Fruit fly (Drosophila melanogaster) whole organism, embryonic: ENCODE measurements around the gene CG12096.

Source experiments
- Awh ChIP-seq: fragments of 200-800 bp; sonication (Bioruptor generic); IDR thresholded peaks from 2 replicates; pipeline ENCODE4, ENCODE4 v1.3.6; 2022; ENCODE audit warnings: missing biosample characterization, missing genetic modification characterization
- CG10267 ChIP-seq: fragments of 200-800 bp; sonication (Bioruptor generic); optimal IDR thresholded peaks from 2 replicates; lab custom pipeline; 2018; ENCODE audit warnings: missing biosample characterization, mild to moderate bottlenecking, missing genetic modification characterization, moderate library complexity
- CG10274 ChIP-seq: fragments of 200-800 bp; sonication (Bioruptor generic); optimal IDR thresholded peaks from 3 replicates; lab custom pipeline; 2017; ENCODE audit warnings: missing biosample characterization, mild to moderate bottlenecking, missing genetic modification characterization
- CG10431 ChIP-seq: fragments of 200-800 bp; sonication (Bioruptor generic); optimal IDR thresholded peaks from 3 replicates; lab custom pipeline; 2018; ENCODE audit warnings: missing biosample characterization, mild to moderate bottlenecking, missing genetic modification characterization
- CG11398 ChIP-seq: fragments of 200-800 bp; sonication (Bioruptor generic); optimal IDR thresholded peaks from 2 replicates; lab custom pipeline; 2016; ENCODE audit warnings: missing biosample characterization, missing genetic modification characterization
- CG12155 ChIP-seq: fragments of 200-800 bp; sonication (Bioruptor generic); optimal IDR thresholded peaks from 3 replicates; lab custom pipeline; 2016; ENCODE audit warnings: missing biosample characterization, missing genetic modification characterization
- CG12236 ChIP-seq: fragments of 200-800 bp; sonication (Bioruptor generic); optimal IDR thresholded peaks from 2 replicates; lab custom pipeline; 2016; ENCODE audit warnings: missing biosample characterization, missing genetic modification characterization
- CG12769 ChIP-seq: fragments of 200-800 bp; sonication (Bioruptor generic); optimal IDR thresholded peaks from 2 replicates; lab custom pipeline; 2019; ENCODE audit warnings: missing biosample characterization, mild to moderate bottlenecking, missing genetic modification characterization, moderate library complexity
- CG13296 ChIP-seq: fragments of 200-800 bp; sonication (Bioruptor generic); optimal IDR thresholded peaks from 3 replicates; lab custom pipeline; 2018; ENCODE audit warnings: missing biosample characterization, mild to moderate bottlenecking, missing genetic modification characterization
- CG15011 ChIP-seq: fragments of 200-800 bp; sonication (Bioruptor generic); optimal IDR thresholded peaks from 3 replicates; lab custom pipeline; 2018; ENCODE audit warnings: missing biosample characterization, mild to moderate bottlenecking, missing genetic modification characterization
- CG15073 ChIP-seq: fragments of 200-800 bp; sonication (Bioruptor generic); optimal IDR thresholded peaks from 2 replicates; lab custom pipeline; 2016; ENCODE audit warnings: missing biosample characterization, missing genetic modification characterization
- CG15601 ChIP-seq: fragments of 200-800 bp; sonication (Bioruptor generic); optimal IDR thresholded peaks from 3 replicates; lab custom pipeline; 2019; ENCODE audit warnings: missing biosample characterization, mild to moderate bottlenecking, missing genetic modification characterization, moderate library complexity
- CG16863 ChIP-seq: fragments of 200-800 bp; sonication (Bioruptor generic); optimal IDR thresholded peaks from 3 replicates; lab custom pipeline; 2016; ENCODE audit warnings: missing biosample characterization, missing genetic modification characterization
- CG17802 ChIP-seq: fragments of 200-800 bp; sonication (Bioruptor generic); optimal IDR thresholded peaks from 2 replicates; lab custom pipeline; 2018; ENCODE audit warnings: missing biosample characterization, mild to moderate bottlenecking, missing genetic modification characterization, moderate library complexity
- CG2120 ChIP-seq: fragments of 200-800 bp; sonication (Bioruptor generic); optimal IDR thresholded peaks from 3 replicates; lab custom pipeline; 2016; ENCODE audit warnings: missing biosample characterization, missing genetic modification characterization
- CG30431 ChIP-seq: fragments of 200-800 bp; sonication (Bioruptor generic); optimal IDR thresholded peaks from 2 replicates; lab custom pipeline; 2017; ENCODE audit warnings: missing biosample characterization, missing genetic modification characterization
- CG31441 ChIP-seq: fragments of 200-800 bp; sonication (Bioruptor generic); IDR thresholded peaks from 2 replicates; pipeline ENCODE4 v1.3.6; 2022; ENCODE audit warnings: missing biosample characterization, missing genetic modification characterization
- CG4360 ChIP-seq: fragments of 200-800 bp; sonication (Bioruptor generic); IDR thresholded peaks from 2 replicates; pipeline ENCODE4 v1.3.6; 2022; ENCODE audit warnings: missing biosample characterization, missing genetic modification characterization
- CG6175 ChIP-seq: fragments of 200-800 bp; sonication (Bioruptor generic); IDR thresholded peaks from 3 replicates; pipeline ENCODE4 v1.3.6; 2022; ENCODE audit warnings: missing biosample characterization, missing genetic modification characterization
- CG6689 ChIP-seq: fragments of 200-800 bp; sonication (Bioruptor generic); IDR thresholded peaks from 2 replicates; pipeline ENCODE4 v1.3.6; 2022; ENCODE audit warnings: missing biosample characterization, missing genetic modification characterization
- CG7987 ChIP-seq: fragments of 200-800 bp; sonication (Bioruptor generic); optimal IDR thresholded peaks from 2 replicates; lab custom pipeline; 2018; ENCODE audit warnings: missing biosample characterization, mild to moderate bottlenecking, missing genetic modification characterization, moderate library complexity
- CG8388 ChIP-seq: fragments of 200-800 bp; sonication (Bioruptor generic); optimal IDR thresholded peaks from 2 replicates; lab custom pipeline; 2019; ENCODE audit warnings: missing biosample characterization, mild to moderate bottlenecking, missing genetic modification characterization, moderate library complexity
- Dip2 ChIP-seq: fragments of 200-800 bp; sonication (Bioruptor generic); IDR thresholded peaks from 2 replicates; pipeline ENCODE4 v1.3.6; 2022; ENCODE audit warnings: missing biosample characterization, missing genetic modification characterization
- E2f1 ChIP-seq: fragments of 200-800 bp; sonication (Bioruptor generic); IDR thresholded peaks from 2 replicates; pipeline ENCODE4 v1.3.6; 2022; ENCODE audit warnings: missing biosample characterization, missing genetic modification characterization
- E2f2 ChIP-seq: fragments of 200-800 bp; sonication (Bioruptor generic); IDR thresholded peaks from 2 replicates; pipeline ENCODE4 v1.3.6; 2022; ENCODE audit warnings: missing biosample characterization, missing genetic modification characterization
- ERR ChIP-seq: fragments of 200-800 bp; sonication (Bioruptor generic); optimal IDR thresholded peaks from 2 replicates; lab custom pipeline; 2016; ENCODE audit warnings: missing biosample characterization, missing genetic modification characterization
- Kr ChIP-seq: fragments of 200-800 bp; sonication (Bioruptor generic); optimal IDR thresholded peaks from 2 replicates; lab custom pipeline; 2017; ENCODE audit warnings: missing biosample characterization, mild to moderate bottlenecking, missing genetic modification characterization
- MESR4 ChIP-seq: fragments of 200-800 bp; sonication (Bioruptor generic); optimal IDR thresholded peaks from 2 replicates; lab custom pipeline; 2018; ENCODE audit warnings: missing biosample characterization, mild to moderate bottlenecking, missing genetic modification characterization, moderate library complexity
- MTF-1 ChIP-seq: fragments of 200-800 bp; sonication (Bioruptor generic); optimal IDR thresholded peaks from 2 replicates; lab custom pipeline; 2018; ENCODE audit warnings: missing biosample characterization, mild to moderate bottlenecking, missing genetic modification characterization, borderline replicate concordance
- Max ChIP-seq: fragments of 200-800 bp; sonication (Bioruptor generic); optimal IDR thresholded peaks from 2 replicates; lab custom pipeline; 2016; ENCODE audit warnings: missing biosample characterization, mild to moderate bottlenecking, missing genetic modification characterization
- Neu2 ChIP-seq: fragments of 200-800 bp; sonication (Bioruptor generic); optimal IDR thresholded peaks from 3 replicates; lab custom pipeline; 2016; ENCODE audit warnings: missing biosample characterization, missing genetic modification characterization, borderline replicate concordance
- Nf-YA ChIP-seq: fragments of 200-800 bp; sonication (Bioruptor generic); IDR thresholded peaks from 2 replicates; pipeline ENCODE4 v1.3.6; 2022; ENCODE audit warnings: missing biosample characterization, missing genetic modification characterization
- Pdp1 ChIP-seq, 2 experiments: fragments of 200-800 bp; sonication (Bioruptor generic); optimal IDR thresholded peaks; 3 replicates each; lab custom pipeline; 2016; ENCODE audit warnings: missing biosample characterization in 2 of 2, missing genetic modification characterization in 2 of 2, mild to moderate bottlenecking in 1 of 2, moderate library complexity in 1 of 2
- Xbp1 ChIP-seq: fragments of 200-800 bp; sonication (Bioruptor generic); optimal IDR thresholded peaks from 3 replicates; lab custom pipeline; 2016; ENCODE audit warnings: missing biosample characterization, mild to moderate bottlenecking, missing genetic modification characterization
- btn ChIP-seq: fragments of 200-800 bp; sonication (Bioruptor generic); optimal IDR thresholded peaks from 2 replicates; lab custom pipeline; 2016; ENCODE audit warnings: missing biosample characterization, missing genetic modification characterization
- ci ChIP-seq: fragments of 200-800 bp; sonication (Bioruptor generic); IDR thresholded peaks from 3 replicates; pipeline ENCODE4 v1.3.6; 2022; ENCODE audit warnings: missing biosample characterization, missing genetic modification characterization
- cwo ChIP-seq: fragments of 200-800 bp; sonication (Bioruptor generic); optimal IDR thresholded peaks from 3 replicates; lab custom pipeline; 2017; ENCODE audit warnings: missing biosample characterization, missing genetic modification characterization, mild to moderate bottlenecking, moderate library complexity, missing genetic modification reagents
- da ChIP-seq: fragments of 200-800 bp; sonication (Bioruptor generic); optimal IDR thresholded peaks from 2 replicates; lab custom pipeline; 2016; ENCODE audit warnings: missing biosample characterization, missing genetic modification characterization
- dysf ChIP-seq: fragments of 200-800 bp; sonication (Bioruptor generic); IDR thresholded peaks from 3 replicates; pipeline ENCODE4 v1.3.6; 2022; ENCODE audit warnings: missing biosample characterization, missing genetic modification characterization
- klu ChIP-seq: fragments of 200-800 bp; sonication (Bioruptor generic); IDR thresholded peaks from 2 replicates; pipeline ENCODE4 v1.3.6; 2022; ENCODE audit warnings: missing biosample characterization, missing genetic modification characterization
- otp ChIP-seq: fragments of 200-800 bp; sonication (Bioruptor generic); IDR thresholded peaks from 3 replicates; pipeline ENCODE4, ENCODE4 v1.3.6; 2022; ENCODE audit warnings: missing biosample characterization, missing genetic modification characterization
- ranshi ChIP-seq: fragments of 200-800 bp; sonication (Bioruptor generic); IDR thresholded peaks from 2 replicates; pipeline ENCODE4 v1.3.6; 2022; ENCODE audit warnings: missing biosample characterization, missing genetic modification characterization
- salm ChIP-seq: fragments of 200-800 bp; sonication (Bioruptor generic); optimal IDR thresholded peaks from 2 replicates; lab custom pipeline; 2018; ENCODE audit warnings: missing biosample characterization, mild to moderate bottlenecking, missing genetic modification characterization
- seq ChIP-seq: fragments of 200-800 bp; sonication (Bioruptor generic); IDR thresholded peaks from 2 replicates; pipeline ENCODE4 v1.3.6; 2022; ENCODE audit warnings: missing biosample characterization, missing genetic modification characterization
- slou ChIP-seq: fragments of 200-800 bp; sonication (Bioruptor generic); optimal IDR thresholded peaks from 3 replicates; lab custom pipeline; 2016; ENCODE audit warnings: missing biosample characterization, missing genetic modification characterization
- slp2 ChIP-seq: fragments of 200-800 bp; sonication (Bioruptor generic); optimal IDR thresholded peaks from 2 replicates; lab custom pipeline; 2016; ENCODE audit warnings: missing biosample characterization, missing genetic modification characterization
- sna ChIP-seq: fragments of 200-800 bp; sonication (Bioruptor generic); IDR thresholded peaks from 2 replicates; pipeline ENCODE4 v1.3.6; 2022; ENCODE audit warnings: missing biosample characterization, missing genetic modification characterization; ENCODE audit not compliant: partially characterized antibody
- tio ChIP-seq: fragments of 200-800 bp; sonication (Bioruptor generic); optimal IDR thresholded peaks from 2 replicates; lab custom pipeline; 2017; ENCODE audit warnings: missing biosample characterization, missing genetic modification characterization, inconsistent platforms
- tna ChIP-seq: fragments of 200-800 bp; sonication (Bioruptor generic); IDR thresholded peaks from 2 replicates; pipeline ENCODE4 v1.3.6; 2022; ENCODE audit warnings: missing biosample characterization, missing genetic modification characterization; ENCODE audit not compliant: partially characterized antibody
- vvl ChIP-seq: fragments of 200-800 bp; sonication (Bioruptor generic); IDR thresholded peaks from 2 replicates; pipeline ENCODE4 v1.3.6; 2022; ENCODE audit warnings: missing biosample characterization, missing genetic modification characterization
- wor ChIP-seq: fragments of 200-800 bp; sonication (Bioruptor generic); IDR thresholded peaks from 2 replicates; pipeline ENCODE4 v1.3.6; 2022; ENCODE audit warnings: missing biosample characterization, missing genetic modification characterization

CG12096 gene

DNA sequence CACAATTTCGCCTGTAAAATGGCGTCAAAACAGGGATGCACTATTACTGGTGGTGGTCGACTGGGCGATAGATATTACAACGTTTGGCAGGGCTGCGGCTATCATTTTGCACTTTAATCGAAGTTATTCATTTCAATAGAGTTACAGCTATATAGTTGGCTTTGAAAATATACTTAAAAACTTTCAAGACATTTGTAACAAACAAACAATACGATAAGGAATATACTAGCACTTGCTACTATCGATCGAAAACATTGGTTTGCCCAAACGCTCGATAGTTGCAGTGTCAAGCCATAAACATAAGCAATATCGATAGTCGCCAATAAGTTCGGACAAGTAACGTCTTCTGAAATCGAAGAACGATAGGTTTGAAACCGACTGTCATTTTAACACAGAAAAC lies at the start of gene CG12096, which contains the start of gene Bap60 (continued):
- TF ChIP-seq klu (GFP tag; lab: Robert Waterston, UW) (peak; percentile 54; the same call in 1 of the 2 replicates), wor (GFP tag; lab: Robert Waterston, UW) (no peak), CG12155 (GFP tag; lab: Kevin White, UChicago) (peak; percentile 73), CG12236 (GFP tag; lab: Kevin White, UChicago) (no peak), slou (peak; percentile 46), CG30431 (GFP tag; lab: Kevin White, UChicago) (peak; percentile 52), CG4360 (GFP tag; lab: Robert Waterston, UW) (no peak), salm (tag; lab: Kevin White, UChicago) (peak; percentile 22), CG6175 (no peak), Neu2 (GFP tag; lab: Kevin White, UChicago) (peak; percentile 23), da (GFP tag; lab: Kevin White, UChicago) (peak; percentile 52), ERR (peak; percentile 64), CG15011 (GFP tag; lab: Kevin White, UChicago) (no peak), btn (GFP tag; lab: Kevin White, UChicago) (peak; percentile 34), CG15601 (tag; lab: Kevin White, UChicago) (peak; percentile 76), CG15073 (GFP tag; lab: Kevin White, UChicago) (no peak), MTF-1 (no peak), Max (peak; percentile 63), seq (no peak), E2f1 (GFP tag; lab: Robert Waterston, UW) (peak; percentile 37; the same call in 1 of the 2 replicates), CG11398 (GFP tag; lab: Kevin White, UChicago) (peak; percentile 27), Xbp1 (GFP tag; lab: Kevin White, UChicago) (peak; percentile 75), dysf (peak; percentile 75; the same call in 2 of the 3 replicates), Dip2 (no peak), CG16863 (peak; percentile 71), tna (GFP tag; lab: Robert Waterston, UW) (peak; percentile 70; the same call in 1 of the 2 replicates), ci (GFP tag; lab: Robert Waterston, UW) (peak; percentile 68; the same call in 2 of the 3 replicates), vvl (GFP tag; lab: Robert Waterston, UW) (peak; percentile 52; the same call in 1 of the 2 replicates), Kr (no peak), CG10274 (GFP tag; lab: Kevin White, UChicago) (no peak), Nf-YA (GFP tag; lab: Robert Waterston, UW) (no peak), ranshi (GFP tag; lab: Robert Waterston, UW) (peak; percentile 50; the same call in 1 of the 2 replicates), CG17802 (tag; lab: Kevin White, UChicago) (peak; percentile 12), otp (GFP tag; lab: Robert Waterston, UW) (no peak), CG13296 (GFP tag; lab: Kevin White, UChicago) (peak; percentile 64), tio (GFP tag; lab: Kevin White, UChicago) (no peak), CG8388 (peak; percentile 58), CG6689 (GFP tag; lab: Robert Waterston, UW) (peak; percentile 68), CG7987 (GFP tag; lab: Kevin White, UChicago) (peak; percentile 28), CG31441 (no peak; the same call in 1 of the 2 replicates), MESR4 (GFP tag; lab: Kevin White, UChicago) (no peak), CG12769 (tag; lab: Kevin White, UChicago) (no peak), CG2120 (GFP tag; lab: Kevin White, UChicago) (peak; percentile 90), slp2 (GFP tag; lab: Kevin White, UChicago) (peak; percentile 48), sna (peak; percentile 95), Pdp1 (GFP tag; optimal IDR thresholded peaks at IDR 0.05; lab: Kevin White, UChicago) (peak in 1 of 2 experiments; percentile 82), CG10431 (GFP tag; lab: Kevin White, UChicago) (peak; percentile 17), CG10267 (peak; percentile 78), cwo (GFP tag; lab: Kevin White, UChicago) (peak; percentile 30), E2f2 (GFP tag; lab: Robert Waterston, UW) (peak; percentile 52), Awh (GFP tag; lab: Robert Waterston, UW) (no peak)
